Worm (Caenorhabditis elegans): ENCODE data around the gene T22B2.2.

ce11 chrX:3945681-3946080 is 25.5 kb downstream of the T22B2.2 start:
- no peak for TF ChIP-seq ztf-11 (tag; optimal IDR thresholded peaks at IDR 0.05)
- TF ChIP-seq nhr-10 (tag; optimal IDR thresholded peaks at IDR 0.05), result no peak
- no peak for TF ChIP-seq zip-2 (tag; optimal IDR thresholded peaks at IDR 0.05)
- TF ChIP-seq zag-1 (tag; optimal IDR thresholded peaks at IDR 0.05), result no peak
- TF ChIP-seq ZK337.2 (GFP tag; IDR thresholded peaks at IDR 0.05), result no peak
- peak; percentile 28 for TF ChIP-seq nhr-28 (tag; optimal IDR thresholded peaks at IDR 0.05)
- no peak for TF ChIP-seq lin-15B (tag; optimal IDR thresholded peaks at IDR 0.05)
- TF ChIP-seq snpc-4 (tag; optimal IDR thresholded peaks at IDR 0.05), result no peak
- peak; percentile 83 for TF ChIP-seq set-16 (GFP tag; IDR thresholded peaks at IDR 0.05)
- peak; percentile 29 for TF ChIP-seq dve-1 (tag; optimal IDR thresholded peaks at IDR 0.05; ENCODE audit: insufficient read depth)

All from whole organism, L4 larva.